Worm (Caenorhabditis elegans) whole organism, L1 larva: ENCODE results near the gene F13D11.3.

Experiments used
- elt-2 ChIP-seq: sonication (generic microtip); optimal IDR thresholded peaks from 2 replicates; lab custom pipeline; 2016; ENCODE audit warnings: missing genetic modification characterization, mild to moderate bottlenecking, inconsistent platforms, missing compliant biosample characterization, missing genetic modification reagents
- grh-1 ChIP-seq: fragments of 200-800 bp; sonication (Bioruptor generic); IDR thresholded peaks from 2 replicates; pipeline ENCODE4 v1.3.6; 2022; ENCODE audit warnings: missing genetic modification reagents, missing genetic modification characterization, missing compliant biosample characterization
- hlh-4 ChIP-seq: sonication (generic microtip); optimal IDR thresholded peaks from 2 replicates; lab custom pipeline; 2016; ENCODE audit warnings: mild to moderate bottlenecking, missing genetic modification characterization, missing compliant biosample characterization
- lir-3 ChIP-seq: sonication (generic microtip); optimal IDR thresholded peaks from 2 replicates; lab custom pipeline; 2016; ENCODE audit warnings: mild to moderate bottlenecking, missing genetic modification characterization, moderate library complexity, missing compliant biosample characterization; ENCODE audit not compliant: poor library complexity
- nhr-28 ChIP-seq: fragments of 150-350 bp; optimal IDR thresholded peaks from 2 replicates; lab custom pipeline; 2014; ENCODE audit warnings: missing biosample characterization, missing genetic modification characterization
- rnt-1 ChIP-seq: sonication (generic microtip); optimal IDR thresholded peaks from 2 replicates; lab custom pipeline; 2016; ENCODE audit warnings: mild to moderate bottlenecking, missing genetic modification characterization, moderate library complexity, missing compliant biosample characterization
- sox-4 ChIP-seq: sonication (generic microtip); optimal IDR thresholded peaks from 2 replicates; lab custom pipeline; 2016; ENCODE audit warnings: missing genetic modification characterization, missing compliant biosample characterization

ce11 chrX:5801156-5801592 is 4.5 kb downstream of the F13D11.3 start:
- TF ChIP-seq grh-1 (GFP tag; lab: Robert Waterston, UW) (peak; percentile 70), nhr-28 (tag; lab: Kevin White, UChicago) (no peak), rnt-1 (tag; lab: Kevin White, UChicago) (peak; percentile 71), hlh-4 (tag; lab: Kevin White, UChicago) (peak; percentile 44), elt-2 (peak; percentile 74), lir-3 (tag; lab: Kevin White, UChicago) (peak; percentile 82), sox-4 (tag; lab: Kevin White, UChicago) (peak; percentile 69)
